Worm (Caenorhabditis elegans): ENCODE data around the gene try-1.

Gene try-1

ce11 chrII:4960690-4961089, 11.4 kb upstream of the try-1 start:
- TF ChIP-seq nhr-85 (tag) (peak; percentile 74), C16A3.4 (tag; optimal IDR thresholded peaks at IDR 0.05) (no peak), nhr-77 (tag; optimal IDR thresholded peaks at IDR 0.05) (no peak), egl-13 (tag; optimal IDR thresholded peaks at IDR 0.05) (no peak), aha-1 (tag; optimal IDR thresholded peaks at IDR 0.05) (no peak), vab-15 (tag; optimal IDR thresholded peaks at IDR 0.05) (no peak), elt-2 (tag; optimal IDR thresholded peaks at IDR 0.05) (peak; percentile 67), lin-14 (GFP tag; optimal IDR thresholded peaks at IDR 0.05) (peak; percentile 45), ztf-4 (tag; optimal IDR thresholded peaks at IDR 0.05) (no peak), aly-2 (tag; optimal IDR thresholded peaks at IDR 0.05) (no peak), snu-23 (GFP tag; optimal IDR thresholded peaks at IDR 0.05) (peak; percentile 9), lsy-2 (tag; optimal IDR thresholded peaks at IDR 0.05) (peak in 1 of 2 experiments; percentile 16), sup-37 (GFP tag; optimal IDR thresholded peaks at IDR 0.05) (no peak), nhr-76 (tag; optimal IDR thresholded peaks at IDR 0.05) (no peak), nhr-19 (GFP tag; conservative IDR thresholded peaks at IDR 0.05) (no peak), ets-5 (GFP tag; IDR thresholded peaks at IDR 0.05) (no peak), lin-15B (tag; optimal IDR thresholded peaks at IDR 0.05) (no peak), mep-1 (tag; optimal IDR thresholded peaks at IDR 0.05) (no peak), nhr-20 (tag; optimal IDR thresholded peaks at IDR 0.05) (peak; percentile 44), jun-1 (tag; optimal IDR thresholded peaks at IDR 0.05) (no peak), sptf-1 (tag; optimal IDR thresholded peaks at IDR 0.05) (no peak), nhr-11 (tag; optimal IDR thresholded peaks at IDR 0.05) (no peak), blmp-1 (tag; optimal IDR thresholded peaks at IDR 0.05) (peak; percentile 31), elt-3 (tag; optimal IDR thresholded peaks at IDR 0.05) (peak in 1 of 6 experiments; percentile 63), lin-35 (GFP tag; optimal IDR thresholded peaks at IDR 0.05) (no peak)

ce11 chrII:4959719-4960118, 10.4 kb upstream of the try-1 start, which contains the start of gene ulp-2:
TSS of gene ulp-2 (minus strand) at chrII:4959876.
- TF ChIP-seq isw-1 (GFP tag; IDR thresholded peaks at IDR 0.05) (no peak), hlh-17 (GFP tag; optimal IDR thresholded peaks at IDR 0.05; ENCODE audit: borderline replicate concordance) (no peak), efl-1 (optimal IDR thresholded peaks at IDR 0.05) (peak; percentile 40 to 51), efl-1 (GFP tag; optimal IDR thresholded peaks at IDR 0.05 in 1 of 2) (peak; percentile 51 to 55), swsn-7 (tag; optimal IDR thresholded peaks at IDR 0.05) (no peak), lin-15B (tag; optimal IDR thresholded peaks at IDR 0.05) (peak; percentile 37), lin-14 (GFP tag; optimal IDR thresholded peaks at IDR 0.05) (peak; percentile 22), xbp-1 (tag; optimal IDR thresholded peaks at IDR 0.05) (no peak), ceh-8 (GFP tag; optimal IDR thresholded peaks at IDR 0.05) (no peak), jun-1 (tag; optimal IDR thresholded peaks at IDR 0.05) (no peak), snu-23 (GFP tag; optimal IDR thresholded peaks at IDR 0.05) (peak; percentile 12), mep-1 (tag; optimal IDR thresholded peaks at IDR 0.05) (peak; percentile 40), lsy-2 (tag; optimal IDR thresholded peaks at IDR 0.05) (peak; percentile 12 to 46), lin-35 (GFP tag; optimal IDR thresholded peaks at IDR 0.05) (peak; percentile 28 to 71), mef-2 (tag; optimal IDR thresholded peaks at IDR 0.05) (no peak), zag-1 (tag; optimal IDR thresholded peaks at IDR 0.05) (no peak), dpl-1 (GFP tag; optimal IDR thresholded peaks at IDR 0.05) (peak in 2 of 3 experiments; percentile 46 to 67), rnt-1 (tag; optimal IDR thresholded peaks at IDR 0.05) (peak; percentile 13), blmp-1 (tag; optimal IDR thresholded peaks at IDR 0.05) (peak; percentile 7)

- TF ChIP-seq unc-130 (tag; optimal IDR thresholded peaks at IDR 0.05) (peak; percentile 65), ceh-8 (GFP tag; optimal IDR thresholded peaks at IDR 0.05) (no peak), isw-1 (GFP tag; IDR thresholded peaks at IDR 0.05) (peak; percentile 17), mep-1 (tag; optimal IDR thresholded peaks at IDR 0.05) (no peak), tbx-2 (tag; optimal IDR thresholded peaks at IDR 0.05) (peak; percentile 39), nhr-11 (tag; optimal IDR thresholded peaks at IDR 0.05) (no peak), C04F5.9 (tag; optimal IDR thresholded peaks at IDR 0.05) (no peak), ceh-90 (tag; optimal IDR thresholded peaks at IDR 0.05) (no peak), irx-1 (tag; optimal IDR thresholded peaks at IDR 0.05) (no peak), hlh-17 (GFP tag; optimal IDR thresholded peaks at IDR 0.05; ENCODE audit: borderline replicate concordance) (no peak), Y116A8C.19 (tag; optimal IDR thresholded peaks at IDR 0.05; ENCODE audit: borderline replicate concordance) (no peak), fkh-10 (GFP tag; optimal IDR thresholded peaks at IDR 0.05) (no peak), sptf-1 (tag; optimal IDR thresholded peaks at IDR 0.05) (no peak), efl-1 (optimal IDR thresholded peaks at IDR 0.05) (peak; percentile 71 to 73), efl-1 (GFP tag; optimal IDR thresholded peaks at IDR 0.05 in 1 of 2) (peak; percentile 65 to 94), nhr-84 (tag; optimal IDR thresholded peaks at IDR 0.05) (no peak), swsn-7 (tag; optimal IDR thresholded peaks at IDR 0.05) (peak; percentile 37), tlp-1 (tag; optimal IDR thresholded peaks at IDR 0.05) (no peak), fos-1 (tag; optimal IDR thresholded peaks at IDR 0.05) (no peak), unc-62 (GFP tag; optimal IDR thresholded peaks at IDR 0.05) (no peak), mef-2 (tag; optimal IDR thresholded peaks at IDR 0.05) (no peak), nhr-47 (tag; optimal IDR thresholded peaks at IDR 0.05) (peak; percentile 53), lin-15B (tag; optimal IDR thresholded peaks at IDR 0.05) (peak; percentile 48), rnt-1 (tag; optimal IDR thresholded peaks at IDR 0.05) (peak; percentile 85), jun-1 (tag; optimal IDR thresholded peaks at IDR 0.05) (peak; percentile 2), hpl-2 (GFP tag; optimal IDR thresholded peaks at IDR 0.05) (peak; percentile 19), lsy-2 (tag; optimal IDR thresholded peaks at IDR 0.05) (peak; percentile 52 to 85)
Measured at ce11 chrII:4955353-4955752, 6.0 kb upstream of the try-1 start, which contains the start of gene pbs-3. TSS of gene pbs-3 (minus strand) at chrII:4955427.

Data from whole organism, L1 larva.